Fruit fly (Drosophila melanogaster) whole organism, wandering third instar larva: Measurements from ENCODE around the gene Nckx30C.

ENCODE experiments used
- Abd-B ChIP-seq: fragments of >200 bp; optimal IDR thresholded peaks from 2 replicates; lab custom pipeline; 2017; ENCODE audit warnings: missing biosample characterization, missing genetic modification characterization
- CG32264 ChIP-seq: fragments of 200-800 bp; sonication (Bioruptor generic); optimal IDR thresholded peaks from 2 replicates; lab custom pipeline; 2016; ENCODE audit warnings: missing biosample characterization, missing genetic modification characterization
- CG9705 ChIP-seq: fragments of 200-800 bp; sonication (Bioruptor generic); optimal IDR thresholded peaks from 2 replicates; lab custom pipeline; 2018; ENCODE audit warnings: missing biosample characterization, mild to moderate bottlenecking, missing genetic modification characterization
- CrebA ChIP-seq: fragments of 200-800 bp; sonication (Bioruptor generic); optimal IDR thresholded peaks from 2 replicates; lab custom pipeline; 2016; ENCODE audit warnings: missing biosample characterization, mild to moderate bottlenecking, missing genetic modification characterization, borderline replicate concordance
- Dfd ChIP-seq: fragments of >200 bp; optimal IDR thresholded peaks from 2 replicates; lab custom pipeline; 2017; ENCODE audit warnings: missing biosample characterization, missing genetic modification characterization
- Dif ChIP-seq: fragments of 200-275, 200-300 bp; sonication (Bioruptor generic); optimal IDR thresholded peaks from 2 replicates; lab custom pipeline; 2018; ENCODE audit warnings: missing biosample characterization, missing genetic modification characterization; ENCODE audit not compliant: partially characterized antibody
- GATAd ChIP-seq: sonication (Bioruptor generic); optimal IDR thresholded peaks from 2 replicates; lab custom pipeline; 2016; ENCODE audit warnings: missing biosample characterization, missing genetic modification characterization
- HLH106 ChIP-seq: fragments of 200-800 bp; optimal IDR thresholded peaks from 3 replicates; lab custom pipeline; 2019; ENCODE audit warnings: missing biosample characterization, mild to moderate bottlenecking, missing genetic modification characterization, moderate library complexity
- Hnf4 ChIP-seq: fragments of 200-800 bp; sonication (Bioruptor generic); optimal IDR thresholded peaks from 2 replicates; lab custom pipeline; 2016; ENCODE audit warnings: missing biosample characterization, mild to moderate bottlenecking, missing genetic modification characterization
- Hr78 ChIP-seq: fragments of >200 bp; optimal IDR thresholded peaks from 2 replicates; lab custom pipeline; 2017; ENCODE audit warnings: missing biosample characterization, missing genetic modification characterization
- Hr83 ChIP-seq: fragments of 200-300 bp; sonication (Bioruptor generic); optimal IDR thresholded peaks from 2 replicates; lab custom pipeline; 2016; ENCODE audit warnings: missing biosample characterization, mild to moderate bottlenecking, missing genetic modification characterization, moderate library complexity; ENCODE audit not compliant: poor library complexity, severe bottlenecking
- Jra ChIP-seq: sonication (Bioruptor generic); optimal IDR thresholded peaks from 2 replicates; lab custom pipeline; 2016; ENCODE audit warnings: missing biosample characterization, missing genetic modification characterization
- Mio ChIP-seq: sonication (Bioruptor generic); optimal IDR thresholded peaks from 2 replicates; lab custom pipeline; 2016; ENCODE audit warnings: missing biosample characterization, missing genetic modification characterization
- Myc ChIP-seq: fragments of >200 bp; optimal IDR thresholded peaks from 2 replicates; lab custom pipeline; 2017
- N ChIP-seq: fragments of >200 bp; optimal IDR thresholded peaks from 2 replicates; lab custom pipeline; 2018; ENCODE audit warnings: missing biosample characterization, missing external identifiers, missing genetic modification characterization
- OdsH ChIP-seq: fragments of 200-800 bp; sonication (Bioruptor generic); optimal IDR thresholded peaks from 2 replicates; lab custom pipeline; 2016; ENCODE audit warnings: missing biosample characterization, mild to moderate bottlenecking, missing genetic modification characterization
- Rel ChIP-seq, 2 experiments: fragments of 200-800 bp; sonication (Bioruptor generic) in 1 of 2; optimal IDR thresholded peaks; 2 replicates in 1 of 2; 3 replicates in 1 of 2; lab custom pipeline; 2016 to 2019; ENCODE audit warnings: mild to moderate bottlenecking in 2 of 2, missing biosample characterization in 2 of 2, missing genetic modification characterization in 2 of 2, moderate library complexity in 1 of 2
- Sp1 ChIP-seq: fragments of 200-800 bp; sonication (Bioruptor generic); optimal IDR thresholded peaks from 3 replicates; lab custom pipeline; 2019; ENCODE audit warnings: missing biosample characterization, mild to moderate bottlenecking, missing genetic modification characterization, moderate library complexity
- Vsx2 ChIP-seq: fragments of 200-300, 225-300 bp; sonication (Bioruptor generic); optimal IDR thresholded peaks from 2 replicates; lab custom pipeline; 2018; ENCODE audit warnings: missing biosample characterization, missing genetic modification characterization; ENCODE audit not compliant: partially characterized antibody
- br ChIP-seq: fragments of 200-800 bp; sonication (Bioruptor generic); optimal IDR thresholded peaks from 2 replicates; lab custom pipeline; 2016; ENCODE audit warnings: missing biosample characterization, missing genetic modification characterization
- brk ChIP-seq: fragments of 200-800 bp; sonication (Bioruptor generic); optimal IDR thresholded peaks from 2 replicates; lab custom pipeline; 2016; ENCODE audit warnings: missing biosample characterization, mild to moderate bottlenecking, missing genetic modification characterization
- dl ChIP-seq, 2 experiments: fragments of 175-275, 200-275 bp in 1 of 2; fragments of 200-275 bp in 1 of 2; sonication (Bioruptor generic); optimal IDR thresholded peaks; lab custom pipeline; 2018; ENCODE audit warnings: mild to moderate bottlenecking in 2 of 2, missing biosample characterization in 2 of 2, missing genetic modification characterization in 2 of 2, moderate library complexity in 2 of 2; ENCODE audit not compliant: partially characterized antibody in 2 of 2, insufficient read depth in 1 of 2
- dmrt93B ChIP-seq: fragments of 200-800 bp; sonication (Bioruptor generic); optimal IDR thresholded peaks from 2 replicates; lab custom pipeline; 2018; ENCODE audit warnings: missing biosample characterization, mild to moderate bottlenecking, missing genetic modification characterization
- dsf ChIP-seq: sonication (Bioruptor generic); optimal IDR thresholded peaks from 2 replicates; lab custom pipeline; 2016; ENCODE audit warnings: missing biosample characterization, missing genetic modification characterization, borderline replicate concordance
- ey ChIP-seq: fragments of 200-800 bp; sonication (Bioruptor generic); optimal IDR thresholded peaks from 2 replicates; lab custom pipeline; 2016; ENCODE audit warnings: missing biosample characterization, missing genetic modification characterization
- foxo ChIP-seq, 2 experiments: fragments of 200-800 bp; sonication (Bioruptor generic); optimal IDR thresholded peaks; 2 replicates in 1 of 2; 3 replicates in 1 of 2; lab custom pipeline; 2016 to 2017; ENCODE audit warnings: missing biosample characterization in 2 of 2, missing genetic modification characterization in 2 of 2
- fru ChIP-seq: fragments of 200-800 bp; sonication (Bioruptor generic); optimal IDR thresholded peaks from 3 replicates; lab custom pipeline; 2016; ENCODE audit warnings: missing biosample characterization, mild to moderate bottlenecking, missing genetic modification characterization
- h ChIP-seq: fragments of 200-800 bp; sonication (Bioruptor generic); optimal IDR thresholded peaks from 3 replicates; lab custom pipeline; 2016; ENCODE audit warnings: missing biosample characterization, mild to moderate bottlenecking, missing genetic modification characterization
- jim ChIP-seq: fragments of 175-275, 200-325 bp; sonication (Bioruptor generic); optimal IDR thresholded peaks from 2 replicates; lab custom pipeline; 2016; ENCODE audit warnings: missing biosample characterization, mild to moderate bottlenecking, missing genetic modification characterization
- lola ChIP-seq: fragments of >200 bp; optimal IDR thresholded peaks from 2 replicates; lab custom pipeline; 2017; ENCODE audit warnings: missing biosample characterization, missing genetic modification characterization
- pan ChIP-seq: fragments of >200 bp; optimal IDR thresholded peaks from 2 replicates; lab custom pipeline; 2017
- psq ChIP-seq: fragments of 200-800 bp; sonication (Bioruptor generic); optimal IDR thresholded peaks from 3 replicates; lab custom pipeline; 2017; ENCODE audit warnings: missing biosample characterization, mild to moderate bottlenecking, missing genetic modification characterization, moderate library complexity
- rgr ChIP-seq: fragments of 200-800 bp; sonication (Bioruptor generic); optimal IDR thresholded peaks from 3 replicates; lab custom pipeline; 2016; ENCODE audit warnings: missing biosample characterization, mild to moderate bottlenecking, missing genetic modification characterization
- sage ChIP-seq: fragments of 200-800 bp; sonication (Bioruptor generic); optimal IDR thresholded peaks from 2 replicates; lab custom pipeline; 2016; ENCODE audit warnings: missing biosample characterization, mild to moderate bottlenecking, missing genetic modification characterization
- sv ChIP-seq: fragments of 200-800 bp; sonication (Bioruptor generic); optimal IDR thresholded peaks from 3 replicates; lab custom pipeline; 2016; ENCODE audit warnings: missing biosample characterization, missing genetic modification characterization
- tai ChIP-seq: sonication (Bioruptor generic); optimal IDR thresholded peaks from 2 replicates; lab custom pipeline; 2016; ENCODE audit warnings: missing biosample characterization, missing genetic modification characterization
- usp ChIP-seq: fragments of >200 bp; optimal IDR thresholded peaks from 2 replicates; lab custom pipeline; 2017; ENCODE audit warnings: missing biosample characterization, missing genetic modification characterization
- woc ChIP-seq: sonication (Bioruptor generic); optimal IDR thresholded peaks from 2 replicates; lab custom pipeline; 2016; ENCODE audit warnings: missing biosample characterization, mild to moderate bottlenecking, missing genetic modification characterization

The Nckx30C gene

dm6 chr2L:9737803-9738202, 8.5 kb downstream of the Nckx30C start:
- TF ChIP-seq HLH106 (tag; lab: Kevin White, UChicago) = peak; percentile 12
- no peak for TF ChIP-seq Hr78 (GFP tag; lab: Kevin White, UChicago)
- TF ChIP-seq rgr (GFP tag; lab: Kevin White, UChicago) = peak; percentile 17
- no peak for TF ChIP-seq N
- peak in 1 of 2 experiments; percentile 20 for TF ChIP-seq foxo (GFP tag; optimal IDR thresholded peaks at IDR 0.05; lab: Kevin White, UChicago)
- TF ChIP-seq h (GFP tag; lab: Kevin White, UChicago) = peak; percentile 14

dm6 chr2L:9737360-9737759, 8.9 kb downstream of the Nckx30C start:
- TF ChIP-seq sage (GFP tag; lab: Kevin White, UChicago) (no peak), woc (no peak), Hnf4 (GFP tag; lab: Kevin White, UChicago) (no peak), rgr (GFP tag; lab: Kevin White, UChicago) (no peak), dmrt93B (GFP tag; lab: Kevin White, UChicago) (no peak), Dif (GFP tag; lab: Kevin White, UChicago) (no peak), lola (GFP tag; lab: Kevin White, UChicago) (no peak), br (GFP tag; lab: Kevin White, UChicago) (no peak), CrebA (no peak), Dfd (GFP tag; lab: Kevin White, UChicago) (no peak), OdsH (no peak), N (no peak), tai (GFP tag; lab: Kevin White, UChicago) (no peak), Mio (GFP tag; lab: Kevin White, UChicago) (no peak)

dm6 chr2L:9736000-9736695, 10.1 kb downstream of the Nckx30C start, which contains the start of gene CG13117:
TSS of gene CG13117 (plus strand) at chr2L:9736645.
- TF ChIP-seq Rel (GFP tag; optimal IDR thresholded peaks at IDR 0.05; lab: Kevin White, UChicago) (no peak), Rel (tag; optimal IDR thresholded peaks at IDR 0.05; lab: Kevin White, UChicago) (no peak), Dif (GFP tag; lab: Kevin White, UChicago) (peak; percentile 0), foxo (GFP tag; optimal IDR thresholded peaks at IDR 0.05; lab: Kevin White, UChicago) (peak in 1 of 2 experiments; percentile 31), ey (peak; percentile 15), Hnf4 (GFP tag; lab: Kevin White, UChicago) (no peak), Vsx2 (GFP tag; lab: Kevin White, UChicago) (no peak), usp (GFP tag; lab: Kevin White, UChicago) (no peak), sage (GFP tag; lab: Kevin White, UChicago) (no peak), fru (GFP tag; lab: Kevin White, UChicago) (peak; percentile 14), Hr83 (GFP tag; lab: Kevin White, UChicago) (no peak), pan (lab: Kevin White, UChicago) (no peak), psq (GFP tag; lab: Kevin White, UChicago) (peak; percentile 5), Mio (GFP tag; lab: Kevin White, UChicago) (no peak), HLH106 (tag; lab: Kevin White, UChicago) (peak; percentile 51), sv (GFP tag; lab: Kevin White, UChicago) (no peak), CG32264 (GFP tag; lab: Kevin White, UChicago) (no peak), h (GFP tag; lab: Kevin White, UChicago) (no peak), dsf (GFP tag; lab: Kevin White, UChicago) (no peak), Jra (GFP tag; lab: Kevin White, UChicago) (peak; percentile 63), Myc (no peak), lola (GFP tag; lab: Kevin White, UChicago) (no peak), dmrt93B (GFP tag; lab: Kevin White, UChicago) (peak; percentile 31), Hr78 (GFP tag; lab: Kevin White, UChicago) (no peak), dl (GFP tag; optimal IDR thresholded peaks at IDR 0.05; lab: Kevin White, UChicago; ENCODE audit: insufficient read depth in 1 of 2, partially characterized antibody in 2 of 2) (no peak), woc (peak; percentile 19), N (no peak), br (GFP tag; lab: Kevin White, UChicago) (peak; percentile 19), CG9705 (GFP tag; lab: Kevin White, UChicago) (peak; percentile 10), Dfd (GFP tag; lab: Kevin White, UChicago) (no peak), Abd-B (GFP tag; lab: Kevin White, UChicago) (no peak), brk (GFP tag; lab: Kevin White, UChicago) (no peak), OdsH (peak; percentile 34), jim (GFP tag; lab: Kevin White, UChicago) (no peak), GATAd (GFP tag; lab: Kevin White, UChicago) (no peak), Sp1 (GFP tag; lab: Kevin White, UChicago) (peak; percentile 35), tai (GFP tag; lab: Kevin White, UChicago) (no peak), CrebA (no peak), rgr (GFP tag; lab: Kevin White, UChicago) (no peak)
